Worm (Caenorhabditis elegans) whole organism, L1 larva: Measurements from ENCODE around the gene add-1.

Source experiments
- C04F5.9 ChIP-seq: sonication (generic microtip); optimal IDR thresholded peaks from 2 replicates; lab custom pipeline; 2016; ENCODE audit warnings: missing genetic modification characterization, missing compliant biosample characterization
- C16A3.4 ChIP-seq: fragments of 150-350 bp; optimal IDR thresholded peaks from 2 replicates; lab custom pipeline; 2014; ENCODE audit warnings: missing biosample characterization, missing genetic modification characterization
- C34B4.2 ChIP-seq: sonication (generic microtip); optimal IDR thresholded peaks from 2 replicates; lab custom pipeline; 2017; ENCODE audit warnings: mild to moderate bottlenecking, missing genetic modification characterization, missing compliant biosample characterization
- Y116A8C.19 ChIP-seq: sonication (generic microtip); optimal IDR thresholded peaks from 2 replicates; lab custom pipeline; 2016; ENCODE audit warnings: missing compliant biosample characterization, missing genetic modification characterization, borderline replicate concordance
- ama-1 ChIP-seq: fragments of 150-350 bp; optimal IDR thresholded peaks from 2 replicates; lab custom pipeline; 2014
- ceh-63 ChIP-seq: fragments of 200-800 bp; sonication (Bioruptor generic); optimal IDR thresholded peaks from 2 replicates; lab custom pipeline; 2018; ENCODE audit warnings: mild to moderate bottlenecking, missing genetic modification characterization, missing compliant biosample characterization
- ceh-8 ChIP-seq: fragments of 200-800 bp; sonication (Bioruptor generic); optimal IDR thresholded peaks from 2 replicates; lab custom pipeline; 2018; ENCODE audit warnings: mild to moderate bottlenecking, missing genetic modification characterization, moderate library complexity, missing compliant biosample characterization
- ceh-82 ChIP-seq, 3 experiments: fragments of 150-350 bp in 1 of 3; sonication (generic microtip) in 2 of 3; optimal IDR thresholded peaks; 2 replicates each; lab custom pipeline; 2014 to 2017; ENCODE audit warnings: missing biosample characterization in 3 of 3, missing genetic modification characterization in 3 of 3
- ceh-88 ChIP-seq: fragments of 200-800 bp; sonication (Bioruptor generic); IDR thresholded peaks from 2 replicates; pipeline ENCODE4 v1.3.6; 2022; ENCODE audit warnings: missing genetic modification characterization, missing compliant biosample characterization
- ces-1 ChIP-seq: fragments of 150-350 bp; optimal IDR thresholded peaks from 2 replicates; lab custom pipeline; 2014; ENCODE audit warnings: missing biosample characterization, missing genetic modification reagents, missing genetic modification characterization
- dpl-1 ChIP-seq, 3 experiments: fragments of 150-350 bp in 2 of 3; sonication (generic microtip) in 1 of 3; optimal IDR thresholded peaks; 2 replicates each; lab custom pipeline; 2014 to 2017; ENCODE audit warnings: missing biosample characterization in 3 of 3, missing genetic modification characterization in 3 of 3, missing genetic modification reagents in 3 of 3
- dsc-1 ChIP-seq: sonication (generic microtip); optimal IDR thresholded peaks from 2 replicates; lab custom pipeline; 2016; ENCODE audit warnings: mild to moderate bottlenecking, missing genetic modification characterization, missing compliant biosample characterization
- efl-1 ChIP-seq, 4 experiments: fragments of 150-350 bp; optimal IDR thresholded peaks in 3 of 4; peaks in 1 of 4; 1 replicate in 1 of 4; 2 replicates in 3 of 4; lab custom pipeline; 2014; ENCODE audit warnings: missing biosample characterization in 2 of 4, missing genetic modification characterization in 2 of 4, missing genetic modification reagents in 2 of 4
- efl-3 ChIP-seq: fragments of 200-800 bp; sonication (Bioruptor generic); optimal IDR thresholded peaks from 2 replicates; lab custom pipeline; 2018; ENCODE audit warnings: mild to moderate bottlenecking, missing genetic modification characterization, missing compliant biosample characterization
- egl-27 ChIP-seq, 2 experiments: fragments of 150-350 bp in 1 of 2; sonication (generic microtip); optimal IDR thresholded peaks; 3 replicates each; lab custom pipeline; 2017 to 2018; ENCODE audit warnings: missing biosample characterization in 2 of 2, missing genetic modification characterization in 2 of 2, missing genetic modification reagents in 2 of 2
- elt-2 ChIP-seq: sonication (generic microtip); optimal IDR thresholded peaks from 2 replicates; lab custom pipeline; 2016; ENCODE audit warnings: missing genetic modification characterization, mild to moderate bottlenecking, inconsistent platforms, missing compliant biosample characterization, missing genetic modification reagents
- elt-3 ChIP-seq, 6 experiments: fragments of 150-350 bp in 1 of 6; sonication (generic microtip); optimal IDR thresholded peaks; 2 replicates each; lab custom pipeline; 2017 to 2018; ENCODE audit warnings: missing biosample characterization in 6 of 6, missing genetic modification characterization in 6 of 6, inconsistent platforms in 1 of 6
- fkh-10 ChIP-seq: sonication (generic microtip); optimal IDR thresholded peaks from 2 replicates; lab custom pipeline; 2017; ENCODE audit warnings: missing biosample characterization, missing genetic modification reagents, missing genetic modification characterization
- fkh-8 ChIP-seq: sonication (generic microtip); optimal IDR thresholded peaks from 2 replicates; lab custom pipeline; 2016; ENCODE audit warnings: mild to moderate bottlenecking, missing genetic modification characterization, missing compliant biosample characterization
- fos-1 ChIP-seq: fragments of 150-350 bp; optimal IDR thresholded peaks from 2 replicates; lab custom pipeline; 2014; ENCODE audit warnings: missing biosample characterization, missing genetic modification characterization
- hlh-17 ChIP-seq: fragments of 200-800 bp; sonication (Bioruptor generic); optimal IDR thresholded peaks from 2 replicates; lab custom pipeline; 2018; ENCODE audit warnings: missing genetic modification characterization, mild to moderate bottlenecking, missing compliant biosample characterization, moderate library complexity, borderline replicate concordance
- hlh-4 ChIP-seq: sonication (generic microtip); optimal IDR thresholded peaks from 2 replicates; lab custom pipeline; 2016; ENCODE audit warnings: mild to moderate bottlenecking, missing genetic modification characterization, missing compliant biosample characterization
- hpl-2 ChIP-seq: fragments of 150-350 bp; optimal IDR thresholded peaks from 2 replicates; lab custom pipeline; 2014; ENCODE audit warnings: missing biosample characterization, missing genetic modification reagents, missing genetic modification characterization
- isw-1 ChIP-seq: fragments of 200-800 bp; sonication (Bioruptor generic); IDR thresholded peaks from 2 replicates; pipeline ENCODE4 v1.3.6; 2022; ENCODE audit warnings: missing genetic modification characterization, missing compliant biosample characterization
- lin-14 ChIP-seq: fragments of 200-800 bp; sonication (Bioruptor generic); optimal IDR thresholded peaks from 2 replicates; lab custom pipeline; 2018; ENCODE audit warnings: mild to moderate bottlenecking, missing genetic modification characterization, moderate library complexity, missing compliant biosample characterization
- lin-15B ChIP-seq: fragments of 150-350 bp; sonication (generic microtip); optimal IDR thresholded peaks from 3 replicates; lab custom pipeline; 2014; ENCODE audit warnings: missing biosample characterization, missing genetic modification characterization
- lin-39 ChIP-seq: fragments of 150-350 bp; optimal IDR thresholded peaks from 2 replicates; lab custom pipeline; 2014; ENCODE audit warnings: missing biosample characterization, missing genetic modification reagents, missing genetic modification characterization
- lsy-2 ChIP-seq, 2 experiments: fragments of 150-350 bp; optimal IDR thresholded peaks; 2 replicates each; lab custom pipeline; 2014; ENCODE audit warnings: missing biosample characterization in 2 of 2, missing genetic modification characterization in 2 of 2
- nhr-12 ChIP-seq: sonication (generic microtip); optimal IDR thresholded peaks from 2 replicates; lab custom pipeline; 2017; ENCODE audit warnings: missing biosample characterization, missing genetic modification characterization
- nhr-19 ChIP-seq: fragments of 200-800 bp; sonication (Bioruptor generic); conservative IDR thresholded peaks from 2 replicates; pipeline ENCODE4 v1.3.6; 2022; ENCODE audit warnings: missing genetic modification characterization, missing compliant biosample characterization
- nhr-20 ChIP-seq: sonication (generic microtip); optimal IDR thresholded peaks from 2 replicates; lab custom pipeline; 2016; ENCODE audit warnings: mild to moderate bottlenecking, missing genetic modification characterization, missing compliant biosample characterization
- nhr-47 ChIP-seq: sonication (generic microtip); optimal IDR thresholded peaks from 2 replicates; lab custom pipeline; 2016; ENCODE audit warnings: mild to moderate bottlenecking, missing genetic modification characterization, moderate library complexity, missing compliant biosample characterization
- nhr-71 ChIP-seq: sonication (generic microtip); optimal IDR thresholded peaks from 2 replicates; lab custom pipeline; 2016; ENCODE audit warnings: mild to moderate bottlenecking, missing genetic modification characterization, moderate library complexity, missing compliant biosample characterization
- nhr-76 ChIP-seq: sonication (generic microtip); optimal IDR thresholded peaks from 2 replicates; lab custom pipeline; 2017; ENCODE audit warnings: missing biosample characterization, missing genetic modification characterization
- nhr-77 ChIP-seq: fragments of 150-350 bp; optimal IDR thresholded peaks from 2 replicates; lab custom pipeline; 2014; ENCODE audit warnings: missing biosample characterization, missing genetic modification characterization
- nhr-90 ChIP-seq: sonication (generic microtip); optimal IDR thresholded peaks from 2 replicates; lab custom pipeline; 2016; ENCODE audit warnings: mild to moderate bottlenecking, missing genetic modification characterization, missing compliant biosample characterization; ENCODE audit not compliant: poor library complexity
- pag-3 ChIP-seq: sonication (generic microtip); optimal IDR thresholded peaks from 2 replicates; lab custom pipeline; 2017; ENCODE audit warnings: missing genetic modification characterization, mild to moderate bottlenecking, missing compliant biosample characterization, antibody characterized with exemption, borderline replicate concordance; ENCODE audit not compliant: insufficient read depth
- rnt-1 ChIP-seq: sonication (generic microtip); optimal IDR thresholded peaks from 2 replicates; lab custom pipeline; 2016; ENCODE audit warnings: mild to moderate bottlenecking, missing genetic modification characterization, moderate library complexity, missing compliant biosample characterization
- snpc-4 ChIP-seq: fragments of 150-350 bp; optimal IDR thresholded peaks from 2 replicates; lab custom pipeline; 2014; ENCODE audit warnings: missing biosample characterization, missing genetic modification characterization
- sptf-1 ChIP-seq: fragments of 150-350 bp; optimal IDR thresholded peaks from 2 replicates; lab custom pipeline; 2014; ENCODE audit warnings: missing biosample characterization, missing genetic modification characterization
- swsn-7 ChIP-seq: sonication (generic microtip); optimal IDR thresholded peaks from 2 replicates; lab custom pipeline; 2016; ENCODE audit warnings: missing genetic modification characterization, missing compliant biosample characterization
- tbx-2 ChIP-seq: sonication (generic microtip); optimal IDR thresholded peaks from 2 replicates; lab custom pipeline; 2016; ENCODE audit warnings: missing genetic modification characterization, missing compliant biosample characterization
- tlp-1 ChIP-seq: fragments of 150-350 bp; optimal IDR thresholded peaks from 2 replicates; lab custom pipeline; 2014; ENCODE audit warnings: missing biosample characterization, missing genetic modification characterization
- unc-130 ChIP-seq: fragments of 150-350 bp; optimal IDR thresholded peaks from 2 replicates; lab custom pipeline; 2017; ENCODE audit warnings: missing biosample characterization, missing genetic modification characterization, inconsistent platforms
- unc-86 ChIP-seq: sonication (generic microtip); optimal IDR thresholded peaks from 2 replicates; lab custom pipeline; 2016; ENCODE audit warnings: missing genetic modification characterization, missing compliant biosample characterization
- unc-98 ChIP-seq: fragments of 200-800 bp; sonication (Bioruptor generic); IDR thresholded peaks from 2 replicates; pipeline ENCODE4 v1.3.6; 2022; ENCODE audit warnings: missing genetic modification characterization, missing compliant biosample characterization
- vab-15 ChIP-seq: sonication (generic microtip); optimal IDR thresholded peaks from 2 replicates; lab custom pipeline; 2017; ENCODE audit warnings: missing genotype, mild to moderate bottlenecking, missing genetic modification characterization, missing compliant biosample characterization
- ztf-11 ChIP-seq, 2 experiments: sonication (generic microtip); optimal IDR thresholded peaks; 2 replicates each; lab custom pipeline; 2016 to 2017; ENCODE audit warnings: missing genetic modification characterization in 2 of 2, missing biosample characterization in 1 of 2, missing compliant biosample characterization in 1 of 2

The add-1 gene

ce11 chrX:4859582-4860095, at the start of gene add-1:
Gene add-1, minus strand, starts transcription at chrX:4860045.
- no peak for TF ChIP-seq efl-3
- TF ChIP-seq nhr-90 (tag; lab: Kevin White, UChicago) = no peak
- peak; percentile 5 for TF ChIP-seq fkh-8 (tag; lab: Kevin White, UChicago)
- no peak for TF ChIP-seq ceh-88 (GFP tag; lab: Robert Waterston, UW)
- no peak for TF ChIP-seq tbx-2 (tag; lab: Kevin White, UChicago)
- TF ChIP-seq nhr-12 (tag; lab: Kevin White, UChicago) = no peak
- TF ChIP-seq C16A3.4 (tag; lab: Kevin White, UChicago) = no peak
- no peak for TF ChIP-seq efl-1 (optimal IDR thresholded peaks at IDR 0.05; lab: Kevin White, UChicago)
- TF ChIP-seq efl-1 (GFP tag; optimal IDR thresholded peaks at IDR 0.05 in 1 of 2; lab: Kevin White, UChicago) = no peak
- TF ChIP-seq unc-86 (tag; lab: Kevin White, UChicago) = peak; percentile 62
- no peak for TF ChIP-seq vab-15 (tag; lab: Kevin White, UChicago)
- TF ChIP-seq fos-1 (tag; lab: Kevin White, UChicago) = peak; percentile 24
- no peak for TF ChIP-seq isw-1 (GFP tag; lab: Robert Waterston, UW)
- no peak for TF ChIP-seq hpl-2 (GFP tag; lab: Kevin White, UChicago)
- no peak for TF ChIP-seq hlh-4 (tag; lab: Kevin White, UChicago)
- TF ChIP-seq sptf-1 = no peak
- no peak for TF ChIP-seq ces-1 (GFP tag; lab: Kevin White, UChicago)
- TF ChIP-seq nhr-71 (tag; lab: Kevin White, UChicago) = peak; percentile 41
- no peak for TF ChIP-seq ama-1 (lab: Kevin White, UChicago)
- TF ChIP-seq Y116A8C.19 (tag; lab: Kevin White, UChicago) = no peak
- TF ChIP-seq hlh-17 (GFP tag; lab: Kevin White, UChicago) = no peak
- TF ChIP-seq lsy-2 (tag; optimal IDR thresholded peaks at IDR 0.05; lab: Kevin White, UChicago) = no peak
- peak; percentile 33 for TF ChIP-seq ceh-8 (GFP tag; lab: Kevin White, UChicago)
- no peak for TF ChIP-seq elt-2 (tag; lab: Kevin White, UChicago)
- TF ChIP-seq snpc-4 (tag; lab: Kevin White, UChicago) = no peak
- no peak for TF ChIP-seq C34B4.2 (tag; lab: Kevin White, UChicago)
- TF ChIP-seq dpl-1 (GFP tag; optimal IDR thresholded peaks at IDR 0.05; lab: Kevin White, UChicago) = no peak
- TF ChIP-seq lin-15B = no peak
- TF ChIP-seq pag-3 (tag; lab: Kevin White, UChicago) = no peak
- TF ChIP-seq ceh-82 (tag; optimal IDR thresholded peaks at IDR 0.05; lab: Kevin White, UChicago) = peak in 1 of 3 experiments; percentile 6
- TF ChIP-seq fkh-10 (GFP tag; lab: Kevin White, UChicago) = no peak
- no peak for TF ChIP-seq elt-3 (tag; optimal IDR thresholded peaks at IDR 0.05; lab: Kevin White, UChicago)
- no peak for TF ChIP-seq C04F5.9 (tag; lab: Kevin White, UChicago)
- no peak for TF ChIP-seq swsn-7 (tag; lab: Kevin White, UChicago)
- TF ChIP-seq nhr-19 (GFP tag; lab: Robert Waterston, UW) = no peak
- TF ChIP-seq lin-39 = no peak
- no peak for TF ChIP-seq unc-98 (GFP tag; lab: Robert Waterston, UW)
- TF ChIP-seq unc-130 (tag; lab: Kevin White, UChicago) = no peak
- no peak for TF ChIP-seq ztf-11 (tag; optimal IDR thresholded peaks at IDR 0.05; lab: Kevin White, UChicago)
- peak; percentile 48 for TF ChIP-seq nhr-47 (tag; lab: Kevin White, UChicago)
- TF ChIP-seq nhr-20 = no peak
- no peak for TF ChIP-seq rnt-1 (tag; lab: Kevin White, UChicago)
- no peak for TF ChIP-seq nhr-76 (tag; lab: Kevin White, UChicago)
- TF ChIP-seq nhr-77 (tag; lab: Kevin White, UChicago) = no peak
- TF ChIP-seq egl-27 (tag; optimal IDR thresholded peaks at IDR 0.05; lab: Kevin White, UChicago) = no peak
- no peak for TF ChIP-seq ceh-63 (GFP tag; lab: Kevin White, UChicago)
- TF ChIP-seq lin-14 = peak; percentile 70
- no peak for TF ChIP-seq tlp-1
- TF ChIP-seq dsc-1 (tag; lab: Kevin White, UChicago) = peak; percentile 73
